Fruit fly (Drosophila melanogaster): ENCODE measurements around the gene CG32269.

CG32269 gene

DNA sequence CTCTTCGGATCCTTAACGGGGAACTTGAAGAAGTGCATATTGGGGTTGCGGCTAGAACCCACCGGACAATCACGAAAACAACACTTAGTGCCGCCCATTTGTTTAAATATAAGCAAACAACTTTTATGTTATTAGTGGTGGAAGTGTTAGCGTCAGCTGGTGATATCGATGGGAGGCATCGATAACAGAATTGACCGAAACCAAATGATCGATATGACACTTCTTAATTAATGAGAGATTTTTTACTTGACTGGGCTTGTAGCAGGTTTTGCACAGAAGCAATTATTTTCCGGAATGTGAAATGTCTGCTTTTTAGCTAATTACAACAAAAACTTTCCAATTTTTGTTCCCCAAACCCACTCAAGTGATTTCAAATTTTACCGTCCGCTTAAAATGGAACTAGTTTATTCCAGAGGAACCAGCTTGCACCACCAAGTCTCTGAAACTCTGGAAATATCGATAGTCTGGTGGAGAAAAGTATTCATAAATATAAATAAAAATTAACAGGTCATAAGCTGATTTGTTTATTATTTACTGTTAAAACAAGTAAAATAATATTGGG lies 16.4 kb downstream of the CG32269 start, which contains the start of gene CG14965 (continued):
- TF ChIP-seq Opbp (GFP tag; IDR thresholded peaks at IDR 0.05; ENCODE audit: partially characterized antibody) (peak; percentile 82; the same call in 2 of the 3 replicates), CG11504 (tag; optimal IDR thresholded peaks at IDR 0.05) (no peak), CG2129 (GFP tag; IDR thresholded peaks at IDR 0.05; ENCODE audit: partially characterized antibody) (peak; percentile 86), vnd (GFP tag; IDR thresholded peaks at IDR 0.05; ENCODE audit: partially characterized antibody) (peak; percentile 87), peb (GFP tag; IDR thresholded peaks at IDR 0.05) (no peak), E2f2 (GFP tag; IDR thresholded peaks at IDR 0.05) (peak; percentile 42), crp (GFP tag; optimal IDR thresholded peaks at IDR 0.05) (peak in 1 of 2 experiments; percentile 81), CG15479 (GFP tag; optimal IDR thresholded peaks at IDR 0.05) (peak; percentile 79), Dp (GFP tag; optimal IDR thresholded peaks at IDR 0.05) (peak; percentile 81), CG18262 (tag; optimal IDR thresholded peaks at IDR 0.05) (no peak), Doc3 (GFP tag; IDR thresholded peaks at IDR 0.05; ENCODE audit: partially characterized antibody) (peak; percentile 90), CG17612 (GFP tag; IDR thresholded peaks at IDR 0.05) (no peak), CG6272 (GFP tag; IDR thresholded peaks at IDR 0.05) (peak; percentile 30; the same call in 1 of the 2 replicates), CG2116 (GFP tag; optimal IDR thresholded peaks at IDR 0.05) (peak; percentile 80), zen2 (GFP tag; IDR thresholded peaks at IDR 0.05; ENCODE audit: partially characterized antibody) (peak; percentile 56; the same call in 1 of the 3 replicates), hb (GFP tag; IDR thresholded peaks at IDR 0.05; ENCODE audit: partially characterized antibody) (peak; percentile 87), CG34224 (GFP tag; IDR thresholded peaks at IDR 0.05; ENCODE audit: partially characterized antibody) (peak; percentile 84), Mes4 (GFP tag; optimal IDR thresholded peaks at IDR 0.05) (no peak), CG6791 (GFP tag; IDR thresholded peaks at IDR 0.05; ENCODE audit: partially characterized antibody) (peak; percentile 86), pzg (GFP tag; optimal IDR thresholded peaks at IDR 0.05) (peak; percentile 64), CG7271 (tag; optimal IDR thresholded peaks at IDR 0.05) (no peak), inv (GFP tag; IDR thresholded peaks at IDR 0.05; ENCODE audit: partially characterized antibody) (peak; percentile 86), Dref (GFP tag; IDR thresholded peaks at IDR 0.05) (peak; percentile 84), hbn (GFP tag; IDR thresholded peaks at IDR 0.05; ENCODE audit: partially characterized antibody) (peak; percentile 86), CG4404 (GFP tag; IDR thresholded peaks at IDR 0.05) (no peak), CG6765 (GFP tag; optimal IDR thresholded peaks at IDR 0.05) (no peak), Hmx (GFP tag; optimal IDR thresholded peaks at IDR 0.05) (no peak), Scr (GFP tag; IDR thresholded peaks at IDR 0.05; ENCODE audit: partially characterized antibody) (peak; percentile 94), cato (GFP tag; optimal IDR thresholded peaks at IDR 0.05; ENCODE audit: borderline replicate concordance) (no peak), CG30403 (GFP tag; optimal IDR thresholded peaks at IDR 0.05) (no peak), Ptx1 (GFP tag; IDR thresholded peaks at IDR 0.05) (no peak), ham (GFP tag; IDR thresholded peaks at IDR 0.05) (no peak), MBD-R2 (GFP tag; IDR thresholded peaks at IDR 0.05) (peak; percentile 62), Blimp-1 (GFP tag; optimal IDR thresholded peaks at IDR 0.05) (no peak), MESR4 (GFP tag; optimal IDR thresholded peaks at IDR 0.05) (peak; percentile 20), sna (GFP tag; IDR thresholded peaks at IDR 0.05; ENCODE audit: partially characterized antibody) (peak; percentile 95), row (GFP tag; IDR thresholded peaks at IDR 0.05) (peak; percentile 50; the same call in 2 of the 3 replicates)

DNA sequence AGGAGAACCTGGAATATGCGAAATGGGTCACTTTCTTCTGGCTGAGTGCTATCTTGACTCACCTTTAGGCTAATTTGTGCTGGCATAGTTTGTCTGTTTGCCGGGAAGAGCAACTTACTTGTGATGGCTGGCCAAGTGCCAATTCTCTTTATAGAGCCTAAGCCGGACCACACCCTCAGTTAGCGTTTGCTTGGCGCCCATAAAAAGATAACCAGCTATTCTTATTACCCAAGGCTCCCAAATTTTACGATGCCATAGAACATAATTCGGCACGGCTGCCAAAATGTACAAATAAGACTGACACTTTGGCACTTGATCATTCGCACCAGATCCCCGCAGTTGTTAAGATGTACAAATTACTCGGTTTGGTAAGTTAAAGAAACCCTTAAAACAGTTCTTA lies 19.1 kb downstream of the CG32269 start, which contains the start of the genes CG42525 and CG14958:
TSS of gene CG42525 (minus strand) at position 101 of the 400 bp plus-strand sequence.
TSS of gene CG14958 (plus strand) at position 332 of the 400 bp plus-strand sequence.
- TF ChIP-seq gsb-n (tag; optimal IDR thresholded peaks at IDR 0.05) (no peak), pita (GFP tag; optimal IDR thresholded peaks at IDR 0.05) (no peak), CG16779 (GFP tag; IDR thresholded peaks at IDR 0.05) (no peak), CG30431 (GFP tag; optimal IDR thresholded peaks at IDR 0.05) (no peak), Myb (GFP tag; optimal IDR thresholded peaks at IDR 0.05) (no peak), insv (GFP tag; optimal IDR thresholded peaks at IDR 0.05) (no peak)
